Fruit fly (Drosophila melanogaster) whole organism: ENCODE data around the gene CG9855.

Source experiments
- CG8478 ChIP-seq: fragments of >200 bp; optimal IDR thresholded peaks from 2 replicates; lab custom pipeline; 2018; ENCODE audit warnings: inconsistent platforms
- Dll ChIP-seq: fragments of >200 bp; optimal IDR thresholded peaks from 2 replicates; lab custom pipeline; 2017
- EcR ChIP-seq, 2 experiments: fragments of >200 bp; optimal IDR thresholded peaks; 2 replicates each; lab custom pipeline; 2017; ENCODE audit warnings: missing biosample characterization in 2 of 2, missing genetic modification characterization in 2 of 2, missing genetic modification reagents in 2 of 2
- pan ChIP-seq: fragments of >200 bp; optimal IDR thresholded peaks from 2 replicates; lab custom pipeline; 2017
- psq ChIP-seq: fragments of >200 bp; optimal IDR thresholded peaks from 2 replicates; lab custom pipeline; 2017
- usp ChIP-seq: fragments of >200 bp; optimal IDR thresholded peaks from 2 replicates; lab custom pipeline; 2017; ENCODE audit warnings: missing biosample characterization, missing genetic modification characterization, mixed read lengths

The CG9855 gene

DNA sequence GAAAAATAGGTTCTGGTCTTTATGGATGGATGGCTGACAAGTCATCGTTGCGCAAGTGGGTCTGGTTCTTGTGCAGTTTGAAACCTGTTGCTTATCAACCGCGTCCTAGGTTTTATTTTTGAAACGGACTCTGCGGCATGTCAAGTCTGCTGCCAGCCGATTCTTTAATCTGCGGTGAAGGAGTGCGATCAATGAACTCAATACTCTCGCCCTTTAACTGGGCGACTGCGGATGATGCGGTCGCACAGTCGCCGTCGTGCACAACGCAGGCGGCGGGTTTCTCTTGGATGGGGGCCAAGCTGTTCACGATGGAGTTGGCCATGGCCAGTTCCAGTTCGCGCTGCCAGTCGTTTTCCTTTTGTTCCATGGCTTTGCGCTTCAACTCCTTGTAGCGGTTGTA lies 9.7 kb upstream of the CG9855 start:
- TF ChIP-seq EcR (GFP tag; optimal IDR thresholded peaks at IDR 0.05; lab: Kevin White, UChicago) = no peak
- no peak for TF ChIP-seq pan (lab: Kevin White, UChicago)
- TF ChIP-seq psq (lab: Kevin White, UChicago) = no peak
- no peak for TF ChIP-seq Dll (lab: Kevin White, UChicago)
- TF ChIP-seq usp (GFP tag; lab: Kevin White, UChicago) = no peak
- TF ChIP-seq CG8478 (lab: Kevin White, UChicago) = no peak

DNA sequence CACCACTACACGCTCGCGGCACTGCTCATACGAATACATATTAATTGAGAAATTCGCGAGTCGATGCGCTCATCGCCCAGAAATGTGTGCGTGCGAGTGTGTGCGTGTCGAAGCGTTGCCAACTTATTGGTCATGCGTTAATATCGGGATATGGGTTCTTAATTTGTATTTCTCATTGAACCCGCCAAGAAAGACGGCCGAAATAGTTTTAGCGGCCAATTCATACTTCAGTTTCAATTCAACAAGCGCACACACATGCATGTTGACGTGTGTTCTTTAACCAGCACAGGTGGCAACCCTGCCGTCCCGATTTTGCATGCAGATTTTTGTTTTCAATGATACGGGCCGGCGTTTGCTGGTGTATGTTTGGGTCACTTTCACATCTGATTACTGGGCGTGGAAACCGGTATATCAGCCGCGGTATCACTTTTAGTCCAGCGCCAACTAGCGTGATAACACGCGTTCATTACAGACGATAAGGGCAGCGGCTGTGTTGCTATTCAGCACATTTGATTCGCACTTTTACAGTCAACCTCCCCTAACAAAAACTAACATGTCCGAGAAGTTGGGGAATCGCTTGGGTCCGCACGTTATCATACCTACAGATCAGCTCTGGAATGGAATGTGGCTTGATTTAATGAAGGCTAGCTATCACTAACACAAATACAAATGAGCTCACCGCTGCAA lies 6.2 kb upstream of the CG9855 start:
- TF ChIP-seq usp (GFP tag; lab: Kevin White, UChicago) (no peak), EcR (GFP tag; optimal IDR thresholded peaks at IDR 0.05; lab: Kevin White, UChicago) (peak in 1 of 2 experiments; percentile 41)

DNA sequence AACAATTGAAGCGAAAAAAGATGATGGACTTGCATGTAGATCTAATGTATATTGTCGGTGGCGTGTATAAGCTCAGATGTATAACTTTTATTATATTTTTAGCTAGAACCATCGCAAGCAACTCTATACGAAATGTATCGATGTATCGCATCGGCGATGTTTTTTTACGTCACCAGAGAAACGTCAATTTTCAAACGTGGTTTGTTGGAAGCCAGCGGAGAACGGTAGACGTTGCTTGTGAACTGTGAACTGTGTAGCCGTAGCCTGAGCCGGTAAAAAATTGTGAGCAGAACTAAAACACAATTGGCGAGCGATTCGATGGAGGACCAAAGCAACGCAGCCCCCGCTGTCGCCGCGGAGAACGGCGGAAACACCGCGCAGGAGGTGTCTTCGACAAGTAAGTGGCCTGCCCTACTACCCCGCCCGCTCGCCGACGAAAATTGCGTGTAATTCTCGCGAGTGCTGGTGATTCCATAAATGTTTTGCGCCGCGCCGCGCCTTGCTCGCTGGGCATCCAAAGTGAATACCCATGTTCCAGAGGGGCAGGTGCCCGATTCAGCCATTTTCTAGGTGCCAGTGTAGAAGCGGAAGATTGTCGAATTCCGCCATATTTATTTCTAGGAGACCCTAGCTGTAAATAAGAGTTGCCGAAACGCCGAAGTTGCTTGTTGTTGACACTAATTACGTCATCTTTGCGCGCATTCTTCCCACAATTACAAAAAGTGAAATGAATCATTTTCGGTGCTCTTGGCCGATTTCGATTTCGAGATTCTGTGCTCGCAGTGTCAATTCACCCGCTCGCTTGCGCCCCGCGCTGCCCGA lies 5.4 kb upstream of the CG9855 start, which contains the start of gene lost:
Gene lost (plus strand): TSS at position 193 of the 822 bp plus-strand sequence.
- TF ChIP-seq CG8478 (lab: Kevin White, UChicago) (no peak), usp (GFP tag; lab: Kevin White, UChicago) (no peak), pan (lab: Kevin White, UChicago) (no peak), EcR (GFP tag; optimal IDR thresholded peaks at IDR 0.05; lab: Kevin White, UChicago) (no peak), Dll (lab: Kevin White, UChicago) (no peak), psq (lab: Kevin White, UChicago) (no peak)

DNA sequence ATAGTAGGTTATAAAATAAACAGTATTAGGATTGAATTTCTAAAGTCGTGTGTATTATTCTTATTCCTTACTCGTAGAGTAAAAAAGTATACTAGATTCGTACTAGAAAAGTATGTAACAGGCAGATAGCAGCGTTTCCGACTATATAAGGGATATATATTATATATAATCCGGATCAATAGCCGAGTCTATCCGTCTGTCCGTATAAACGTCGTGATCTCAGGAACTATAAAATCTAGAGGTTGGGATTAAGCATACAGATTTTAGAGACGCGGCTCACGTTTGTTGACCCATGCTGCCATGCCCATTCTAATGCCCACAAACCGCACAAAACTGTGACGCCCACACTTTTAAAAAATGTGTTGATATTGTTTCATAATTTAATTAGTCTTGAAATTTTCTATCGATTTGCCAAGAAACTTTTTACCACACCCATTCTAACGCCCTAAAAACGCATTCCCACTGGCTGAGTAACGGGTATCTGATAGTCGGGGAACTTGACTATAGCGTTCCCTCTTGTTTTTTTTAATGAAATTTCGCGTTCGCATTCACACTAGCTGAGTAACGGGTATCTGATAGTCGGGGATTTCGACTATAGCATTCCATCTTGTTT lies 4.4 kb upstream of the CG9855 start, which contains the start of gene CG9853:
Gene CG9853 (minus strand): TSS at position 51 of the 613 bp plus-strand sequence.
- TF ChIP-seq Dll (lab: Kevin White, UChicago) (no peak), CG8478 (lab: Kevin White, UChicago) (no peak), EcR (GFP tag; optimal IDR thresholded peaks at IDR 0.05; lab: Kevin White, UChicago) (no peak), usp (GFP tag; lab: Kevin White, UChicago) (no peak), pan (lab: Kevin White, UChicago) (no peak), psq (lab: Kevin White, UChicago) (no peak)

DNA sequence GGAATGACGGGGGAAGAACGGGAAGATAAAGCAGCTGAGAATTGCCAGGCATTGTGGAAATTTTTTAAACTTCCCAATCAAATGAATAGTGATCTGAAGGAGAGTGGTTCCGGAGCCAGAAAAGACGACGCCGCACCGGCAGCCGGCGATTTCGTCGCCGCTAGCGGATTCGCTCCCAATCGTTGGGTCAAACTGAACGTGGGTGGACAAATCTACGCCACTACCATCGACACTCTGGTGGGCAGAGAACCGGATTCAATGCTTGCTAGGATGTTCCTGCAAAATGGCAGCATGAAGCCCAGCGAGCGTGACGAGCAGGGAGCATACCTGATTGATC lies 2.8 kb upstream of the CG9855 start, which contains the start of gene CG14647:
Gene CG14647 (plus strand): TSS at position 14 of the 337 bp plus-strand sequence.
- TF ChIP-seq CG8478 (lab: Kevin White, UChicago) (no peak), EcR (GFP tag; optimal IDR thresholded peaks at IDR 0.05; lab: Kevin White, UChicago) (no peak)

DNA sequence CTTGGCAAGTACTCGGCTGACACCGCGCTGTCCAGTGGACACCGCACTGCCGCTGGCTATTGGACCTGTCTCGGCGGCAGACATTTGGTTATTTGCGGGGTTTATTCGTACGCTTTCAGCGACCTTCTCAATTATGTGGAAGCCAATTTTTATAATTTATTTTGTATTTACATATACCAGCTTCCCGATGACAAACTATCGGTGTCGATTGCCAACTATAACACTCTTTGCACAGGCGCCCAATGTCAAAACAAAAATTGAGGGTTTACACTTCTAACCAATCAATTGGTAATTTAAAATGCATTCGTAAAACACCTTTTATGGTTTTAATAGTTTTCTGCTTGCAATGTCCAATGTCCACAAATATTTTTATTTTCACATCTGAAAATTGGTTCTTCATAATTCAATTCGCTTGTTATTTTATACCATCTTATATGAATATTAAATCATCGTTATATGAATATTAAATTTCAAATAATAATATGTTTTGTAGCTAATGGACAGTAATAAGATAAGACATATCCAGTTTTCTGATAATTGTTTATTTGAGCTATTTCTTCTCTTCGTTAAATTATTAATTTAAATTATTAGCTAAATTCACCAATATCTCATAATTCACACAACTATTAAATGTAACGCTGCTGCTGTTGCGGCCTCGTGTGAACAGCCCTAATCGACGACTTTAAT lies 2.3 kb upstream of the CG9855 start:
- TF ChIP-seq psq (lab: Kevin White, UChicago) = no peak
- no peak for TF ChIP-seq Dll (lab: Kevin White, UChicago)

DNA sequence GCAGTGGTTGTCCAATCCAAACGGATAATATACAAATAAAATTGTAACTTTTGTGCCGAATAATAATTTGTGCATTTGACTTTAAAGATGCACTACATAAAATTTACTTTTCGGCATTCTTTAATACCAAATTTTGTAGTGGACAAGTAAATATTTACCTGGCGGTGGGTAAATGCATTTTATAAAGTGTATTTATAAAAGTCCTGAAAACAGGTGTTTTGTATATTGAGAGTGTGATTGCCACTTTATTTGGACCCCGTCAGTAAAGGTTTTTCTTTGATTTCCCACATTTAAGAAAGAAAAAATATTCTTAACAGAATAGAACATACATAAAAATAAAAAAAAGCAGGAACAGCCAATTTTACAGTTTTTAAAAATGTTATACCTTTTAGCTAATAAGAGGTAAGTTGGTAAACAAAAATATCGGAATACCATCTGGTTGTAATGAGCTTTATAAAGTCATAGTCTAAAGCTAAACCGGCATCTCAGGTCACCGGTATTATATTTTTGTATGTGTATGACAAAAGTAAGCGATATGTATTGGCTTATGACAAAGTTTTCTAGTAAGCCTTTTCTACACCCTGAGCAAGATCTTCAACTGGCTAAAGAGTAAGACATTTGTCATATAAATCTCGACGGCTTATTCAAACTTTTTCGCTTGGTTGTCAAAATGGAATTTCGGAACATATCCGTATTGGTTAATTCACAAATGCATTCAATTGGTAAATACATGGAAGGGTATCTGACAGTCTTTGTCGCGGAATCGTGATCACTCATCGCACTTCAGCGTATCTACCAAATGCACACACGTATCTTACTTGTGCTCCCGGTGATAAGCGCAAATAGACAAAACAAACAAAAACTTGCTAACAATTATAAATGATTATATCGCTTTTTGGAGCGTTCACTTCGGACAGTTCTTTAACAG lies 2.8 kb downstream of the CG9855 start:
- TF ChIP-seq pan (lab: Kevin White, UChicago) = no peak
- no peak for TF ChIP-seq usp (GFP tag; lab: Kevin White, UChicago)
- TF ChIP-seq Dll (lab: Kevin White, UChicago) = no peak
- TF ChIP-seq psq (lab: Kevin White, UChicago) = no peak

DNA sequence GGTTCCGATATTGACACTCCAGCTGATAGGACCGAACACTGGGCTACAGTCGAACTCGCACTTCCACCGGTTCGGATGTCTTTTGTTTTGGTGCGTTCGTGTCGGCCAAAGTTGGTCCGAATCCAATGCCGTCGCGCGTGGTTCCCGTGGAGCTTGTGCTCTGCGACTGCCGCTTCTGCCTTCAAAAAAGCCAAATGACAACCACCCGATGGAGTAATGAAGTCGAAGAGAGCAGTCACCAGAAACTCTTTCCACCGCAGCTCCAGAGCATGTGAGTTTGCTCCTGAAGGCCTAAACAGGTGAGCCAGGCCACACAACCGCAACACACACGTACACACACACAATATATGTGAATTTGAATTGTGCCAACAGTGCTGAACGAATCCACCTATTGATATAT lies 3.6 kb downstream of the CG9855 start, which contains the start of gene CG34112:
Gene CG34112 (minus strand): TSS at position 143 of the 400 bp plus-strand sequence.
- TF ChIP-seq EcR (GFP tag; optimal IDR thresholded peaks at IDR 0.05; lab: Kevin White, UChicago) (no peak), pan (lab: Kevin White, UChicago) (no peak), usp (GFP tag; lab: Kevin White, UChicago) (no peak), CG8478 (lab: Kevin White, UChicago) (no peak), psq (lab: Kevin White, UChicago) (no peak), Dll (lab: Kevin White, UChicago) (no peak)

DNA sequence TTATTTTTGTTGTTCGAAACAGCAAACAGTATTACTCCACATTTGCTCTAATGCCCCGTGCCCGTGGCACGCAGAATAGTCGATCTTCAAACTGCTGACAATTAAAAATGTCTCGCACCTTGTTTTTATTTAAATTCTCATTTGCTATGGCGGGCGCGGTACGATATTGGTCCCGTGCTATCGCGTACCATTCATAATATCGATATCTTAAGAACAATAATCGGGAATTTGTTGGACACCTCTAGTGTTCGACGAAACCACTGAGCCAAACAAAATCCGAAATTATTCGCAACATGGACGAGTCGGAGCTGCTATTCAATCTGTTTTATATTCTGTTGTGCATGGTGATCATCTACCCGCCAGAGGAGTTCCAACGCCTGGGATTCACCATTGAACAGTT lies 7.5 kb downstream of the CG9855 start, which contains the start of gene CG14646:
Gene CG14646 (plus strand): TSS at position 234 of the 400 bp plus-strand sequence.
- TF ChIP-seq psq (lab: Kevin White, UChicago) (no peak), CG8478 (lab: Kevin White, UChicago) (no peak), EcR (GFP tag; optimal IDR thresholded peaks at IDR 0.05; lab: Kevin White, UChicago) (no peak), usp (GFP tag; lab: Kevin White, UChicago) (no peak), pan (lab: Kevin White, UChicago) (no peak), Dll (lab: Kevin White, UChicago) (no peak)

DNA sequence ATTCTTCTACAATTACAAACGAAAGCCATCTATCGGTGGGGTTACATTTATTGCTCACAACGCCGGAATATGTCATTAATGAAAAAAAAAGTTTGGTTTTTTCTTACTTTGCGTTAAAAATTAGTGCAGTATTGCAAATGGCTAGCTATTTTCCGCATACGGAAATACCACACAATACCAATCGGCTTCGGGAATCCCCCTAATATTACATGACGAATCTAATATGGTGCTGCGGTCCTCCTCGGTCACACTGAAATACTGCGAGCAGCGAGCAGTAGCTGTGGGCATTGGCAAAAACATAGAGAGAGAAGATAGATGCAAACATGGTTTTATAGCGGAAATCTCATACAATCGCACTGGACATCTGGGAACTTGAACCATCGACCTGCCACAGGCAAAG lies 10.2 kb downstream of the CG9855 start, which contains the start of gene tub:
Gene tub (plus strand): TSS at position 253 of the 400 bp plus-strand sequence.
- TF ChIP-seq pan (lab: Kevin White, UChicago) = no peak
- TF ChIP-seq Dll (lab: Kevin White, UChicago) = no peak
- TF ChIP-seq psq (lab: Kevin White, UChicago) = no peak
- TF ChIP-seq usp (GFP tag; lab: Kevin White, UChicago) = no peak
- TF ChIP-seq CG8478 (lab: Kevin White, UChicago) = no peak
